Worm (Caenorhabditis elegans): ENCODE data around the gene sre-42.

Gene sre-42

ce11 chrII:12339644-12340043 lies 47.0 kb downstream of the sre-42 start, which contains the start of gene sop-2:
Gene sop-2, plus strand, starts transcription at chrII:12339944.
- TF ChIP-seq pha-2 (tag; optimal IDR thresholded peaks at IDR 0.05): no peak
- no peak for TF ChIP-seq nhr-11 (tag; optimal IDR thresholded peaks at IDR 0.05)
- no peak for TF ChIP-seq sdc-2 (tag; optimal IDR thresholded peaks at IDR 0.05)
- no peak for TF ChIP-seq ceh-18 (tag; optimal IDR thresholded peaks at IDR 0.05)
- no peak for TF ChIP-seq tbx-2 (tag; optimal IDR thresholded peaks at IDR 0.05)
- no peak for TF ChIP-seq sox-2 (GFP tag; IDR thresholded peaks at IDR 0.05)
- no peak for TF ChIP-seq npax-4 (tag; optimal IDR thresholded peaks at IDR 0.05)

ce11 chrII:12339152-12339551 lies 47.5 kb downstream of the sre-42 start:
- TF ChIP-seq nhr-11 (tag; optimal IDR thresholded peaks at IDR 0.05) (no peak), ceh-9 (tag; optimal IDR thresholded peaks at IDR 0.05) (no peak), hlh-30 (tag; optimal IDR thresholded peaks at IDR 0.05; ENCODE audit: insufficient read depth) (peak; percentile 85), npax-4 (tag; optimal IDR thresholded peaks at IDR 0.05) (no peak), fax-1 (tag; optimal IDR thresholded peaks at IDR 0.05) (no peak), che-1 (tag; optimal IDR thresholded peaks at IDR 0.05) (no peak), tbx-2 (tag; optimal IDR thresholded peaks at IDR 0.05) (peak; percentile 58), elt-2 (tag; optimal IDR thresholded peaks at IDR 0.05) (peak; percentile 12), sox-2 (GFP tag; IDR thresholded peaks at IDR 0.05) (no peak), T23F11.4 (GFP tag; optimal IDR thresholded peaks at IDR 0.05) (no peak), unc-55 (GFP tag; optimal IDR thresholded peaks at IDR 0.05) (peak; percentile 28), unc-86 (tag; optimal IDR thresholded peaks at IDR 0.05) (no peak), gmeb-2 (tag; optimal IDR thresholded peaks at IDR 0.05) (no peak), pros-1 (tag; optimal IDR thresholded peaks at IDR 0.05) (peak; percentile 12), madf-2 (tag; optimal IDR thresholded peaks at IDR 0.05) (peak; percentile 21), unc-3 (GFP tag; conservative IDR thresholded peaks at IDR 0.05) (no peak), unc-3 (tag; optimal IDR thresholded peaks at IDR 0.05) (no peak), lin-11 (tag; optimal IDR thresholded peaks at IDR 0.05) (no peak), unc-42 (tag; optimal IDR thresholded peaks at IDR 0.05) (peak; percentile 86), fkh-10 (GFP tag; optimal IDR thresholded peaks at IDR 0.05) (no peak), C08G9.2 (tag; optimal IDR thresholded peaks at IDR 0.05) (no peak), ceh-6 (GFP tag; optimal IDR thresholded peaks at IDR 0.05) (no peak), ztf-16 (tag; optimal IDR thresholded peaks at IDR 0.05) (no peak), hlh-15 (tag; optimal IDR thresholded peaks at IDR 0.05) (no peak), nhr-232 (tag; optimal IDR thresholded peaks at IDR 0.05) (no peak), ref-2 (tag; optimal IDR thresholded peaks at IDR 0.05) (peak; percentile 53), nfya-1 (tag; optimal IDR thresholded peaks at IDR 0.05) (peak; percentile 100), dmd-4 (tag; optimal IDR thresholded peaks at IDR 0.05; ENCODE audit: borderline replicate concordance) (no peak), eyg-1 (tag; optimal IDR thresholded peaks at IDR 0.05) (peak; percentile 1), pqm-1 (tag; optimal IDR thresholded peaks at IDR 0.05) (no peak), ahr-1 (tag; optimal IDR thresholded peaks at IDR 0.05) (no peak), zip-5 (tag; optimal IDR thresholded peaks at IDR 0.05) (no peak), rnt-1 (tag; optimal IDR thresholded peaks at IDR 0.05) (peak; percentile 7), ceh-22 (tag; optimal IDR thresholded peaks at IDR 0.05) (no peak), hlh-6 (tag; optimal IDR thresholded peaks at IDR 0.05) (no peak), ceh-45 (GFP tag; IDR thresholded peaks at IDR 0.05) (no peak), ceh-31 (tag; optimal IDR thresholded peaks at IDR 0.05) (peak; percentile 55), ceh-24 (tag; optimal IDR thresholded peaks at IDR 0.05) (no peak), ceh-34 (tag; optimal IDR thresholded peaks at IDR 0.05) (peak; percentile 30), ceh-30 (tag; optimal IDR thresholded peaks at IDR 0.05) (no peak), lim-6 (tag; optimal IDR thresholded peaks at IDR 0.05) (no peak), ceh-19 (GFP tag; optimal IDR thresholded peaks at IDR 0.05) (no peak), ceh-18 (tag; optimal IDR thresholded peaks at IDR 0.05) (peak; percentile 2), syd-9 (tag; optimal IDR thresholded peaks at IDR 0.05) (no peak), ceh-48 (tag; optimal IDR thresholded peaks at IDR 0.05) (peak; percentile 11), tbx-7 (tag; optimal IDR thresholded peaks at IDR 0.05) (no peak), C38D4.7 (GFP tag; optimal IDR thresholded peaks at IDR 0.05) (no peak)

Measured in whole organism, late embryonic.